Fruit fly (Drosophila melanogaster) whole organism, embryonic: ENCODE results near the gene CG10874.

Experiments
- B-H1 ChIP-seq: fragments of 200-800 bp; sonication (Bioruptor generic); IDR thresholded peaks from 3 replicates; pipeline ENCODE4 v1.3.6; 2022; ENCODE audit warnings: missing biosample characterization, missing genetic modification characterization
- CG10366 ChIP-seq: fragments of 200-800 bp; sonication (Bioruptor generic); IDR thresholded peaks from 2 replicates; pipeline ENCODE4 v1.3.6; 2022; ENCODE audit warnings: missing biosample characterization, missing genetic modification characterization
- CG10462 ChIP-seq: fragments of 200-800 bp; sonication (Bioruptor generic); optimal IDR thresholded peaks from 2 replicates; lab custom pipeline; 2016; ENCODE audit warnings: missing biosample characterization, missing genetic modification characterization
- CG10543 ChIP-seq: fragments of 200-800 bp; sonication (Bioruptor generic); optimal IDR thresholded peaks from 3 replicates; lab custom pipeline; 2017; ENCODE audit warnings: missing biosample characterization, mild to moderate bottlenecking, missing genetic modification characterization, moderate library complexity
- CG12299 ChIP-seq: fragments of 200-800 bp; sonication (Bioruptor generic); optimal IDR thresholded peaks from 2 replicates; lab custom pipeline; 2018; ENCODE audit warnings: missing biosample characterization, mild to moderate bottlenecking, missing genetic modification characterization
- CG12942 ChIP-seq: fragments of 200-800 bp; sonication (Bioruptor generic); optimal IDR thresholded peaks from 3 replicates; lab custom pipeline; 2016; ENCODE audit warnings: missing biosample characterization, missing genetic modification characterization
- CG13624 ChIP-seq: fragments of 200-800 bp; sonication (Bioruptor generic); optimal IDR thresholded peaks from 2 replicates; lab custom pipeline; 2016; ENCODE audit warnings: missing biosample characterization, missing genetic modification characterization
- CG15073 ChIP-seq: fragments of 200-800 bp; sonication (Bioruptor generic); optimal IDR thresholded peaks from 2 replicates; lab custom pipeline; 2016; ENCODE audit warnings: missing biosample characterization, missing genetic modification characterization
- CG17802 ChIP-seq: fragments of 200-800 bp; sonication (Bioruptor generic); optimal IDR thresholded peaks from 2 replicates; lab custom pipeline; 2018; ENCODE audit warnings: missing biosample characterization, mild to moderate bottlenecking, missing genetic modification characterization, moderate library complexity
- CG18011 ChIP-seq: fragments of 200-800 bp; sonication (Bioruptor generic); optimal IDR thresholded peaks from 2 replicates; lab custom pipeline; 2017; ENCODE audit warnings: missing biosample characterization, missing genetic modification characterization, mild to moderate bottlenecking, moderate library complexity, missing genotype
- CG30403 ChIP-seq: fragments of 200-800 bp; sonication (Bioruptor generic); optimal IDR thresholded peaks from 3 replicates; lab custom pipeline; 2016; ENCODE audit warnings: missing biosample characterization, missing genetic modification characterization
- CG30431 ChIP-seq: fragments of 200-800 bp; sonication (Bioruptor generic); optimal IDR thresholded peaks from 2 replicates; lab custom pipeline; 2017; ENCODE audit warnings: missing biosample characterization, missing genetic modification characterization
- CG31388 ChIP-seq: fragments of 200-800 bp; sonication (Bioruptor generic); optimal IDR thresholded peaks from 2 replicates; lab custom pipeline; 2016; ENCODE audit warnings: missing biosample characterization, missing genetic modification characterization
- CG32532 ChIP-seq: fragments of 200-800 bp; sonication (Bioruptor generic); IDR thresholded peaks from 2 replicates; pipeline ENCODE4 v1.3.6; 2022; ENCODE audit warnings: missing biosample characterization, missing genetic modification characterization
- CG33557 ChIP-seq: fragments of 200-800 bp; sonication (Bioruptor generic); optimal IDR thresholded peaks from 2 replicates; lab custom pipeline; 2019; ENCODE audit warnings: missing biosample characterization, mild to moderate bottlenecking, missing genetic modification characterization, moderate library complexity
- CG34422 ChIP-seq: fragments of 200-800 bp; sonication (Bioruptor generic); IDR thresholded peaks from 3 replicates; pipeline ENCODE4 v1.3.6; 2022; ENCODE audit warnings: missing biosample characterization, missing genetic modification characterization
- CG6654 ChIP-seq: fragments of 200-800 bp; sonication (Bioruptor generic); optimal IDR thresholded peaks from 2 replicates; lab custom pipeline; 2017; ENCODE audit warnings: missing biosample characterization, mild to moderate bottlenecking, missing genetic modification characterization
- CG7556 ChIP-seq: fragments of 200-800 bp; sonication (Bioruptor generic); optimal IDR thresholded peaks from 2 replicates; lab custom pipeline; 2017; ENCODE audit warnings: missing biosample characterization, mild to moderate bottlenecking, missing genetic modification characterization
- CG8765 ChIP-seq: fragments of 200-800 bp; sonication (Bioruptor generic); IDR thresholded peaks from 2 replicates; pipeline ENCODE4 v1.3.6; 2022; ENCODE audit warnings: missing biosample characterization, missing genetic modification characterization
- CG9797 ChIP-seq: fragments of 200-800 bp; sonication (Bioruptor generic); optimal IDR thresholded peaks from 3 replicates; lab custom pipeline; 2018; ENCODE audit warnings: missing biosample characterization, mild to moderate bottlenecking, missing genetic modification characterization
- Ets65A ChIP-seq: fragments of 200-800 bp; sonication (Bioruptor generic); peaks from one replicate; lab custom pipeline; 2016; ENCODE audit warnings: missing biosample characterization, missing genetic modification characterization
- Fer1 ChIP-seq: fragments of 200-800 bp; sonication (Bioruptor generic); optimal IDR thresholded peaks from 2 replicates; lab custom pipeline; 2017; ENCODE audit warnings: missing biosample characterization, mild to moderate bottlenecking, missing genetic modification characterization
- Neu2 ChIP-seq: fragments of 200-800 bp; sonication (Bioruptor generic); optimal IDR thresholded peaks from 3 replicates; lab custom pipeline; 2016; ENCODE audit warnings: missing biosample characterization, missing genetic modification characterization, borderline replicate concordance
- Oaz ChIP-seq: fragments of 200-800 bp; sonication (Bioruptor generic); IDR thresholded peaks from 2 replicates; pipeline ENCODE4 v1.3.6; 2022; ENCODE audit warnings: missing biosample characterization, missing genetic modification characterization
- Oli ChIP-seq: fragments of 200-800 bp; sonication (Bioruptor generic); optimal IDR thresholded peaks from 2 replicates; lab custom pipeline; 2018; ENCODE audit warnings: missing biosample characterization, mild to moderate bottlenecking, missing genetic modification characterization, moderate library complexity
- Sin3A ChIP-seq: fragments of >200 bp; optimal IDR thresholded peaks from 2 replicates; lab custom pipeline; 2018
- Six4 ChIP-seq: fragments of 200-800 bp; sonication (Bioruptor generic); optimal IDR thresholded peaks from 2 replicates; lab custom pipeline; 2016; ENCODE audit warnings: missing biosample characterization, missing genetic modification characterization
- Sox102F ChIP-seq: fragments of 200-800 bp; sonication (Bioruptor generic); optimal IDR thresholded peaks from 2 replicates; lab custom pipeline; 2018; ENCODE audit warnings: missing biosample characterization, mild to moderate bottlenecking, missing genetic modification characterization, moderate library complexity
- Sry-δ ChIP-seq: fragments of 200-800 bp; sonication (Bioruptor generic); optimal IDR thresholded peaks from 2 replicates; lab custom pipeline; 2016; ENCODE audit warnings: missing biosample characterization, missing genetic modification characterization
- Trl ChIP-seq, 3 experiments: fragments of >200 bp in 2 of 3; fragments of 200-800 bp in 1 of 3; sonication (Bioruptor generic) in 1 of 3; optimal IDR thresholded peaks; 2 replicates in 1 of 3; 3 replicates in 2 of 3; lab custom pipeline; 2016 to 2017; ENCODE audit warnings: missing biosample characterization in 1 of 3, missing genetic modification characterization in 1 of 3
- Xrp1 ChIP-seq: fragments of 200-800 bp; sonication (Bioruptor generic); IDR thresholded peaks from 2 replicates; pipeline ENCODE4 v1.3.6; 2022; ENCODE audit warnings: missing biosample characterization, missing genetic modification characterization
- amos ChIP-seq: fragments of 200-800 bp; sonication (Bioruptor generic); IDR thresholded peaks from 2 replicates; pipeline ENCODE4 v1.3.6; 2022; ENCODE audit warnings: missing biosample characterization, missing genetic modification characterization; ENCODE audit not compliant: partially characterized antibody
- bigmax ChIP-seq: fragments of 200-800 bp; sonication (Bioruptor generic); optimal IDR thresholded peaks from 2 replicates; lab custom pipeline; 2018; ENCODE audit warnings: missing biosample characterization, mild to moderate bottlenecking, missing genetic modification characterization
- br ChIP-seq: fragments of >200 bp; optimal IDR thresholded peaks from 2 replicates; lab custom pipeline; 2017
- cato ChIP-seq: fragments of 200-800 bp; sonication (Bioruptor generic); optimal IDR thresholded peaks from 2 replicates; lab custom pipeline; 2016; ENCODE audit warnings: missing biosample characterization, missing genetic modification characterization, borderline replicate concordance
- chinmo ChIP-seq: fragments of 200-800 bp; sonication (Bioruptor generic); IDR thresholded peaks from 4 replicates; pipeline ENCODE4 v1.3.6; 2022; ENCODE audit warnings: missing biosample characterization, missing genetic modification characterization; ENCODE audit not compliant: partially characterized antibody
- ham ChIP-seq: fragments of 200-800 bp; sonication (Bioruptor generic); IDR thresholded peaks from 2 replicates; pipeline ENCODE4 v1.3.6; 2022; ENCODE audit warnings: missing biosample characterization, missing genetic modification characterization
- insv ChIP-seq, 2 experiments: fragments of 200-800 bp; sonication (Bioruptor generic); optimal IDR thresholded peaks; 3 replicates each; lab custom pipeline; 2016 to 2018; ENCODE audit warnings: missing biosample characterization in 2 of 2, missing genetic modification characterization in 2 of 2
- inv ChIP-seq: fragments of 200-800 bp; sonication (Bioruptor generic); IDR thresholded peaks from 2 replicates; pipeline ENCODE4 v1.3.6; 2022; ENCODE audit warnings: missing biosample characterization, missing genetic modification characterization; ENCODE audit not compliant: partially characterized antibody
- jing ChIP-seq: fragments of 200-800 bp; sonication (Bioruptor generic); optimal IDR thresholded peaks from 2 replicates; lab custom pipeline; 2018; ENCODE audit warnings: missing biosample characterization, mild to moderate bottlenecking, missing genetic modification characterization
- kah ChIP-seq: fragments of 200-800 bp; sonication (Bioruptor generic); optimal IDR thresholded peaks from 2 replicates; lab custom pipeline; 2018; ENCODE audit warnings: missing biosample characterization, mild to moderate bottlenecking, missing genetic modification characterization
- lab ChIP-seq: fragments of 200-800 bp; sonication (Bioruptor generic); optimal IDR thresholded peaks from 3 replicates; lab custom pipeline; 2017; ENCODE audit warnings: missing biosample characterization, missing genetic modification characterization, mild to moderate bottlenecking, moderate library complexity, missing genetic modification reagents
- lov ChIP-seq, 2 experiments: fragments of 200-800 bp in 1 of 2; fragments of >200 bp in 1 of 2; sonication (Bioruptor generic) in 1 of 2; IDR thresholded peaks in 1 of 2; optimal IDR thresholded peaks in 1 of 2; 2 replicates in 1 of 2; 3 replicates in 1 of 2; pipeline versions ENCODE4 v1.3.6 to Lab custom; 2017 to 2022; ENCODE audit warnings: missing biosample characterization in 1 of 2, missing genetic modification characterization in 1 of 2
- nom ChIP-seq: fragments of 200-800 bp; sonication (Bioruptor generic); optimal IDR thresholded peaks from 2 replicates; lab custom pipeline; 2017; ENCODE audit warnings: missing biosample characterization, missing genetic modification characterization, mild to moderate bottlenecking, moderate library complexity, missing genetic modification reagents
- pb ChIP-seq: fragments of 200-800 bp; sonication (Bioruptor generic); optimal IDR thresholded peaks from 3 replicates; lab custom pipeline; 2016; ENCODE audit warnings: missing biosample characterization, missing genetic modification characterization
- ranshi ChIP-seq: fragments of 200-800 bp; sonication (Bioruptor generic); IDR thresholded peaks from 2 replicates; pipeline ENCODE4 v1.3.6; 2022; ENCODE audit warnings: missing biosample characterization, missing genetic modification characterization
- row ChIP-seq: fragments of 200-800 bp; sonication (Bioruptor generic); IDR thresholded peaks from 3 replicates; pipeline ENCODE4 v1.3.6; 2022; ENCODE audit warnings: missing biosample characterization, missing genetic modification characterization
- schlank ChIP-seq: fragments of 200-800 bp; sonication (Bioruptor generic); optimal IDR thresholded peaks from 2 replicates; lab custom pipeline; 2018; ENCODE audit warnings: missing biosample characterization, mild to moderate bottlenecking, missing genetic modification characterization
- slbo ChIP-seq: fragments of 200-800 bp; sonication (Bioruptor generic); IDR thresholded peaks from 2 replicates; pipeline ENCODE4 v1.3.6; 2022; ENCODE audit warnings: missing biosample characterization, missing genetic modification characterization
- tup ChIP-seq: fragments of 200-800 bp; sonication (Bioruptor generic); optimal IDR thresholded peaks from 2 replicates; lab custom pipeline; 2016; ENCODE audit warnings: missing biosample characterization, mild to moderate bottlenecking, missing genetic modification characterization, moderate library complexity

The CG10874 gene

DNA sequence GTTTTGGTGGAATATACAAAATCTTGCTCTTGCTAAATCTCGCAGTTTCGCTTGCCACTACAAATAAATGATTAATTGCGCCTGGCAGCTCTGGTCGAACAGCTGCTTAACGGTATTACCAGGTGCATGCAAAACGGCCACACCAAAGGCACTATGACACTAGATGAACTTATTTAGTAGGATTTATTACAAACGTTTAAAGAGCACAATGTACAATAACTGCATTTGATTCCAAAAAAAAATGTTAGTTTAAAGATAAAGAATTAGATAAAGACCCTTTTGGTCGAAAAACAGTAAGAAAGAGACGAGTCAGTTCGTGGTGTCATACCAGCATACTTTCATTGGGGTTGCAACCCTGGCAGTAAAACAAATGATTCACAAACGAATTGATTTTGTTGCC, 45.0 kb downstream of the CG10874 start, which contains the start of the genes CG11723 and Tbcd (continued):
- TF ChIP-seq Ets65A (GFP tag; lab: Kevin White, UChicago) (peak; percentile 97), row (GFP tag; lab: Robert Waterston, UW) (peak; percentile 98), CG30403 (GFP tag; lab: Kevin White, UChicago) (peak; percentile 88), Sox102F (GFP tag; lab: Kevin White, UChicago) (no peak), br (lab: Kevin White, UChicago) (no peak), CG10543 (GFP tag; lab: Kevin White, UChicago) (no peak), CG6654 (GFP tag; lab: Kevin White, UChicago) (peak; percentile 63), cato (GFP tag; lab: Kevin White, UChicago) (peak; percentile 80), ranshi (GFP tag; lab: Robert Waterston, UW) (peak; percentile 94), CG7556 (peak; percentile 82), slbo (GFP tag; lab: Robert Waterston, UW) (peak; percentile 93), CG34422 (GFP tag; lab: Robert Waterston, UW) (peak; percentile 95), Trl (optimal IDR thresholded peaks at IDR 0.05; lab: Kevin White, UChicago) (no peak), Trl (GFP tag; optimal IDR thresholded peaks at IDR 0.05; lab: Kevin White, UChicago) (peak; percentile 87), Fer1 (peak; percentile 84), CG13624 (GFP tag; lab: Kevin White, UChicago) (peak; percentile 84), CG8765 (GFP tag; lab: Robert Waterston, UW) (peak; percentile 91), Sry-δ (GFP tag; lab: Kevin White, UChicago) (peak; percentile 53), Oaz (GFP tag; lab: Robert Waterston, UW) (peak; percentile 86), CG10462 (GFP tag; lab: Kevin White, UChicago) (peak; percentile 67), Neu2 (peak; percentile 94), CG9797 (peak; percentile 82), CG12942 (GFP tag; lab: Kevin White, UChicago) (peak; percentile 82), tup (GFP tag; lab: Kevin White, UChicago) (peak; percentile 62), lov (optimal IDR thresholded peaks at IDR 0.05; lab: Kevin White, UChicago) (no peak), lov (GFP tag; IDR thresholded peaks at IDR 0.05; lab: Robert Waterston, UW) (peak; percentile 92), insv (GFP tag; optimal IDR thresholded peaks at IDR 0.05; lab: Kevin White, UChicago) (peak in 1 of 2 experiments; percentile 49), lab (no peak), CG15073 (GFP tag; lab: Kevin White, UChicago) (no peak), CG31388 (peak; percentile 64), CG32532 (GFP tag; lab: Robert Waterston, UW) (peak; percentile 93), kah (GFP tag; lab: Kevin White, UChicago) (peak; percentile 30), CG17802 (tag; lab: Kevin White, UChicago) (peak; percentile 71), amos (GFP tag; lab: Robert Waterston, UW) (0 out of 2 replicates have a peak, but pooled peaks have one; percentile 15), jing (no peak), ham (GFP tag; lab: Robert Waterston, UW) (peak; percentile 63; the same call in 1 of the 2 replicates), nom (peak; percentile 73), CG18011 (GFP tag; lab: Kevin White, UChicago) (peak; percentile 84), CG33557 (peak; percentile 71), schlank (tag; lab: Kevin White, UChicago) (peak; percentile 66), B-H1 (GFP tag; lab: Robert Waterston, UW) (peak; percentile 90), Sin3A (lab: Kevin White, UChicago) (peak; percentile 81), Six4 (peak; percentile 68), CG30431 (GFP tag; lab: Kevin White, UChicago) (peak; percentile 82), chinmo (no peak), inv (GFP tag; lab: Robert Waterston, UW) (no peak), bigmax (GFP tag; lab: Kevin White, UChicago) (no peak), CG10366 (GFP tag; lab: Robert Waterston, UW) (peak; percentile 95), Oli (tag; lab: Kevin White, UChicago) (peak; percentile 82), pb (GFP tag; lab: Kevin White, UChicago) (peak; percentile 83), CG12299 (tag; lab: Kevin White, UChicago) (peak; percentile 77), Xrp1 (GFP tag; lab: Robert Waterston, UW) (peak; percentile 96)
